Fruit fly (Drosophila melanogaster) whole organism, embryonic: ENCODE measurements around the gene CG6610.

Source experiments
- CG10543 ChIP-seq: fragments of 200-800 bp; sonication (Bioruptor generic); optimal IDR thresholded peaks from 3 replicates; lab custom pipeline; 2017; ENCODE audit warnings: missing biosample characterization, mild to moderate bottlenecking, missing genetic modification characterization, moderate library complexity
- CG10979 ChIP-seq: fragments of 200-800 bp; sonication (Bioruptor generic); optimal IDR thresholded peaks from 2 replicates; lab custom pipeline; 2018; ENCODE audit warnings: missing biosample characterization, mild to moderate bottlenecking, missing genetic modification characterization, moderate library complexity
- CG1603 ChIP-seq: fragments of 200-800 bp; sonication (Bioruptor generic); optimal IDR thresholded peaks from 2 replicates; lab custom pipeline; 2019; ENCODE audit warnings: missing biosample characterization, mild to moderate bottlenecking, missing genetic modification characterization, moderate library complexity
- CG2678 ChIP-seq: fragments of 200-800 bp; sonication (Bioruptor generic); optimal IDR thresholded peaks from 3 replicates; lab custom pipeline; 2019; ENCODE audit warnings: missing biosample characterization, mild to moderate bottlenecking, missing genetic modification characterization, moderate library complexity
- CG3163 ChIP-seq: fragments of 200-800 bp; sonication (Bioruptor generic); optimal IDR thresholded peaks from 3 replicates; lab custom pipeline; 2016; ENCODE audit warnings: missing biosample characterization, missing genetic modification characterization
- CG33213 ChIP-seq: fragments of 200-800 bp; sonication (Bioruptor generic); optimal IDR thresholded peaks from 3 replicates; lab custom pipeline; 2016; ENCODE audit warnings: missing biosample characterization, missing genetic modification characterization
- CG34422 ChIP-seq: fragments of 200-800 bp; sonication (Bioruptor generic); IDR thresholded peaks from 3 replicates; pipeline ENCODE4 v1.3.6; 2022; ENCODE audit warnings: missing biosample characterization, missing genetic modification characterization
- CG4854 ChIP-seq: fragments of 200-800 bp; sonication (Bioruptor generic); optimal IDR thresholded peaks from 2 replicates; lab custom pipeline; 2016; ENCODE audit warnings: missing biosample characterization, missing genetic modification characterization, inconsistent platforms
- CG5180 ChIP-seq: fragments of 200-800 bp; sonication (Bioruptor generic); optimal IDR thresholded peaks from 3 replicates; lab custom pipeline; 2017; ENCODE audit warnings: missing biosample characterization, missing genetic modification characterization, mild to moderate bottlenecking, moderate library complexity, missing genetic modification reagents
- CG6683 ChIP-seq: fragments of 200-800 bp; sonication (Bioruptor generic); optimal IDR thresholded peaks from 2 replicates; lab custom pipeline; 2017; ENCODE audit warnings: missing biosample characterization, mild to moderate bottlenecking, missing genetic modification characterization, missing genetic modification reagents
- D19A ChIP-seq: fragments of 200-800 bp; optimal IDR thresholded peaks from 3 replicates; lab custom pipeline; 2019; ENCODE audit warnings: missing biosample characterization, mild to moderate bottlenecking, missing genetic modification characterization, moderate library complexity
- Dbx ChIP-seq: fragments of 200-800 bp; sonication (Bioruptor generic); IDR thresholded peaks from 3 replicates; pipeline ENCODE4 v1.3.6; 2022; ENCODE audit warnings: missing biosample characterization, missing genetic modification characterization
- Dek ChIP-seq: fragments of 200-800 bp; sonication (Bioruptor generic); optimal IDR thresholded peaks from 3 replicates; lab custom pipeline; 2019; ENCODE audit warnings: missing biosample characterization, mild to moderate bottlenecking, missing genetic modification characterization, moderate library complexity
- Ets65A ChIP-seq: fragments of 200-800 bp; sonication (Bioruptor generic); peaks from one replicate; lab custom pipeline; 2016; ENCODE audit warnings: missing biosample characterization, missing genetic modification characterization
- Fer2 ChIP-seq: fragments of 200-800 bp; sonication (Bioruptor generic); optimal IDR thresholded peaks from 2 replicates; lab custom pipeline; 2018; ENCODE audit warnings: missing biosample characterization, mild to moderate bottlenecking, missing genetic modification characterization, moderate library complexity
- Hey ChIP-seq: fragments of 200-800 bp; sonication (Bioruptor generic); optimal IDR thresholded peaks from 3 replicates; lab custom pipeline; 2018; ENCODE audit warnings: missing biosample characterization, mild to moderate bottlenecking, missing genetic modification characterization
- Hmx ChIP-seq: fragments of 200-800 bp; sonication (Bioruptor generic); optimal IDR thresholded peaks from 2 replicates; lab custom pipeline; 2016; ENCODE audit warnings: missing biosample characterization, missing genetic modification characterization
- Mrtf ChIP-seq: fragments of 200-800 bp; sonication (Bioruptor generic); IDR thresholded peaks from 3 replicates; pipeline ENCODE4 v1.3.6; 2022; ENCODE audit warnings: missing biosample characterization, missing genetic modification characterization
- Myb ChIP-seq: fragments of 200-800 bp; sonication (Bioruptor generic); optimal IDR thresholded peaks from 2 replicates; lab custom pipeline; 2016; ENCODE audit warnings: missing biosample characterization, missing genetic modification characterization
- NfI ChIP-seq: fragments of 200-800 bp; sonication (Bioruptor generic); optimal IDR thresholded peaks from 3 replicates; lab custom pipeline; 2018; ENCODE audit warnings: missing biosample characterization, mild to moderate bottlenecking, missing genetic modification characterization, moderate library complexity
- Sox102F ChIP-seq: fragments of 200-800 bp; sonication (Bioruptor generic); optimal IDR thresholded peaks from 2 replicates; lab custom pipeline; 2018; ENCODE audit warnings: missing biosample characterization, mild to moderate bottlenecking, missing genetic modification characterization, moderate library complexity
- YL-1 ChIP-seq: fragments of 200-800 bp; sonication (Bioruptor generic); optimal IDR thresholded peaks from 3 replicates; lab custom pipeline; 2017; ENCODE audit warnings: missing biosample characterization, mild to moderate bottlenecking, missing genetic modification characterization
- ab ChIP-seq: fragments of 200-800 bp; sonication (Bioruptor generic); optimal IDR thresholded peaks from 2 replicates; lab custom pipeline; 2016; ENCODE audit warnings: missing biosample characterization, missing genetic modification characterization
- amos ChIP-seq: fragments of 200-800 bp; sonication (Bioruptor generic); IDR thresholded peaks from 2 replicates; pipeline ENCODE4 v1.3.6; 2022; ENCODE audit warnings: missing biosample characterization, missing genetic modification characterization; ENCODE audit not compliant: partially characterized antibody
- cg ChIP-seq: fragments of 200-800 bp; sonication (Bioruptor generic); optimal IDR thresholded peaks from 3 replicates; lab custom pipeline; 2019; ENCODE audit warnings: missing biosample characterization, mild to moderate bottlenecking, missing genetic modification characterization, moderate library complexity
- crol ChIP-seq: fragments of 200-800 bp; sonication (Bioruptor generic); IDR thresholded peaks from 2 replicates; pipeline ENCODE4 v1.3.6; 2022; ENCODE audit warnings: missing biosample characterization, missing genetic modification characterization
- crp ChIP-seq, 2 experiments: fragments of 200-800 bp; sonication (Bioruptor generic); optimal IDR thresholded peaks; 2 replicates in 1 of 2; 3 replicates in 1 of 2; lab custom pipeline; 2017; ENCODE audit warnings: missing biosample characterization in 2 of 2, missing genetic modification characterization in 2 of 2, mild to moderate bottlenecking in 1 of 2, moderate library complexity in 1 of 2
- exex ChIP-seq: fragments of 200-800 bp; sonication (Bioruptor generic); optimal IDR thresholded peaks from 4 replicates; lab custom pipeline; 2018; ENCODE audit warnings: missing biosample characterization, mild to moderate bottlenecking, missing genetic modification characterization, moderate library complexity
- fd3F ChIP-seq: fragments of 200-800 bp; sonication (Bioruptor generic); optimal IDR thresholded peaks from 2 replicates; lab custom pipeline; 2018; ENCODE audit warnings: missing biosample characterization, mild to moderate bottlenecking, missing genetic modification characterization, moderate library complexity
- grn ChIP-seq: fragments of 200-800 bp; sonication (Bioruptor generic); optimal IDR thresholded peaks from 3 replicates; lab custom pipeline; 2017; ENCODE audit warnings: missing biosample characterization, missing genetic modification characterization
- gro ChIP-seq: fragments of 200-800 bp; sonication (Bioruptor generic); optimal IDR thresholded peaks from 2 replicates; lab custom pipeline; 2016; ENCODE audit warnings: missing biosample characterization, missing genetic modification characterization
- gt ChIP-seq: fragments of 200-800 bp; sonication (Bioruptor generic); IDR thresholded peaks from 2 replicates; pipeline ENCODE4 v1.3.6; 2022; ENCODE audit warnings: missing biosample characterization, missing genetic modification characterization
- hbn ChIP-seq: fragments of 200-800 bp; sonication (Bioruptor generic); IDR thresholded peaks from 2 replicates; pipeline ENCODE4 v1.3.6; 2022; ENCODE audit warnings: missing biosample characterization, missing genetic modification characterization; ENCODE audit not compliant: partially characterized antibody
- insv ChIP-seq, 2 experiments: fragments of 200-800 bp; sonication (Bioruptor generic); optimal IDR thresholded peaks; 3 replicates each; lab custom pipeline; 2016 to 2018; ENCODE audit warnings: missing biosample characterization in 2 of 2, missing genetic modification characterization in 2 of 2
- lilli ChIP-seq: fragments of 200-800 bp; sonication (Bioruptor generic); optimal IDR thresholded peaks from 3 replicates; lab custom pipeline; 2016; ENCODE audit warnings: missing biosample characterization, missing genetic modification characterization
- mirr ChIP-seq: fragments of 200-800 bp; sonication (Bioruptor generic); optimal IDR thresholded peaks from 3 replicates; lab custom pipeline; 2018; ENCODE audit warnings: missing biosample characterization, mild to moderate bottlenecking, missing genetic modification characterization
- oc ChIP-seq: fragments of 200-800 bp; sonication (Bioruptor generic); optimal IDR thresholded peaks from 2 replicates; lab custom pipeline; 2018; ENCODE audit warnings: missing biosample characterization, mild to moderate bottlenecking, missing genetic modification characterization, moderate library complexity
- pzg ChIP-seq: fragments of 200-800 bp; sonication (Bioruptor generic); optimal IDR thresholded peaks from 3 replicates; lab custom pipeline; 2018; ENCODE audit warnings: missing biosample characterization, mild to moderate bottlenecking, missing genetic modification characterization, moderate library complexity
- sens ChIP-seq: fragments of 200-800 bp; sonication (Bioruptor generic); peaks from one replicate; lab custom pipeline; 2016; ENCODE audit warnings: missing biosample characterization, missing genetic modification characterization
- so ChIP-seq: fragments of 200-800 bp; sonication (Bioruptor generic); IDR thresholded peaks from 3 replicates; pipeline ENCODE4 v1.3.6; 2022; ENCODE audit warnings: missing biosample characterization, missing genetic modification characterization
- sug ChIP-seq: fragments of 200-800 bp; optimal IDR thresholded peaks from 2 replicates; lab custom pipeline; 2019; ENCODE audit warnings: missing biosample characterization, mild to moderate bottlenecking, missing genetic modification characterization, moderate library complexity
- tup ChIP-seq: fragments of 200-800 bp; sonication (Bioruptor generic); optimal IDR thresholded peaks from 2 replicates; lab custom pipeline; 2016; ENCODE audit warnings: missing biosample characterization, mild to moderate bottlenecking, missing genetic modification characterization, moderate library complexity
- vvl ChIP-seq: fragments of 200-800 bp; sonication (Bioruptor generic); IDR thresholded peaks from 2 replicates; pipeline ENCODE4 v1.3.6; 2022; ENCODE audit warnings: missing biosample characterization, missing genetic modification characterization
- zf30C ChIP-seq: fragments of 200-800 bp; sonication (Bioruptor generic); optimal IDR thresholded peaks from 3 replicates; lab custom pipeline; 2018; ENCODE audit warnings: missing biosample characterization, mild to moderate bottlenecking, missing genetic modification characterization

CG6610 gene

dm6 chr3L:6034511-6034910 lies 40.8 kb upstream of the CG6610 start, which contains the start of gene CG10477:
Gene CG10477 (minus strand): TSS chr3L:6034611.
- TF ChIP-seq hbn (no peak), CG10543 (GFP tag; lab: Kevin White, UChicago) (no peak), CG2678 (no peak), Hmx (no peak), CG4854 (GFP tag; lab: Kevin White, UChicago) (no peak), CG34422 (GFP tag; lab: Robert Waterston, UW) (no peak), fd3F (GFP tag; lab: Kevin White, UChicago) (no peak), CG3163 (no peak), cg (GFP tag; lab: Kevin White, UChicago) (no peak), CG33213 (GFP tag; lab: Kevin White, UChicago) (no peak), Mrtf (GFP tag; lab: Robert Waterston, UW) (no peak), Sox102F (GFP tag; lab: Kevin White, UChicago) (no peak), tup (no peak)

DNA sequence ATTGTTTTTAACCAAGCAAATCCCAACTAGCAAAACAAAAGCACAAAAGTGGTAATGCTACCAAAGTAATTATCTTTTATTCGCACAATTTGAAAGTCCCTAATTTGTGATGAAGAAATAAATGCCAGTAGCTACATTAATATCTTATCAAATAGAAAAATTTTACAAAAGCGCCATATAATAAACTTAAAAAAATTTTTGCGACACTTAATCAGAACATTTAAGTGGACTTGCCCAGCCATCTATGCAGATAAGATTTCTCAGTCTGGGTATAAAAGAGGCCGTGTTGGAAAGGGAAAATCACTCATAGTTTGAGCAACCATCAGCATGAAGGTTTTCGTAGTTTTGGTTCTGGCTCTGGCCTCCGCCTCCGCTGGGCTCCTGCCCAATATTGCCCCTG lies 40.4 kb upstream of the CG6610 start, which contains the start of gene yip7:
Gene yip7 (plus strand): TSS at position 301 of the 400 bp plus-strand sequence.
- no peak for TF ChIP-seq NfI (GFP tag; lab: Kevin White, UChicago)
- TF ChIP-seq exex (tag; lab: Kevin White, UChicago): peak; percentile 41
- TF ChIP-seq Fer2 (tag; lab: Kevin White, UChicago): no peak
- TF ChIP-seq CG6683 (GFP tag; lab: Kevin White, UChicago): no peak

DNA sequence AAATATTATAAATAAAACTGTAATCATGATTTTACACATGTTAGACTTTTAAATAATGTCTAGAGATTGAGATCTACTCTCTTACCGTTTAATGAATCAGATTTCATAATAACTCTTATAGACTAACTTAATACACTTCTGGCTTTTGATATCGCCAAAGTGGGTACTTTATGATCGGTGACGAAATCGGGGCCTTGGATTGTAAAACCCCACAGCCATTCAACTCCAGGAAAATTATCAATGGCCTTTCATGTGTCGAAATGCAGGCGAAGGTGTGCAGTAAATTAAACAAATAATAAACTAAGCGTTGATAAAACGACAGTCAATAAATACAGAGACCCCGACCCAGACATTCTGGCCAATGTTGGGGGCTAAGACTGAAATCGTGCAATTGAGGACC lies 39.2 kb upstream of the CG6610 start:
- no peak for TF ChIP-seq CG5180
- TF ChIP-seq sug (tag; lab: Kevin White, UChicago): peak; percentile 26
- peak; percentile 30 for TF ChIP-seq D19A

- TF ChIP-seq lilli (GFP tag; lab: Kevin White, UChicago) (no peak), sens (GFP tag; lab: Kevin White, UChicago) (peak; percentile 23)
These were observed 38.5 kb upstream of the CG6610 start, which contains the start of gene CG6462 for dm6 chr3L:6036811-6037210. Gene CG6462 (plus strand): TSS chr3L:6037111.

DNA sequence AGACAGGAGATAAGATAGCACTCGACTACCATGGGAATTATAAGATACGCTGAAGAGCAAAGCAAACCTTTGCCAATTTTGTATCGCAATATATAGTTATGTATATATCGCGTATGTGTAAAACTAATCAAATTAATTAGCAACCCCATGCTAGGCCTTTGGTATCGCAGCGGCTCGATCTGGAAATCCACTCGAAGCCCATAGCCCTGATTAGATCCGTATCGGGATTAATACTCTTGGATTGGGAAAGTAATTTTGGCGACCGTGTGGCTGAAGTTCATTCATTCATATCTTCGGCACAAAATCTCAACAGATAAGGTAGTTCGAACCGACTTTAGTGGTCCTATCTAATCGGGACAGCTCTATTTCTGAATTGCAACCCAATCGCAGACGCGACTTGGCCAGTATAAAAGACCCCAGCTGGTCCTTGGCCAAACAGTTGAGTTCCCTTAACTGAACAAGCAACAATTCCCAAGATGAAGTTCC lies 36.6 kb upstream of the CG6610 start, which contains the start of gene Jon65Aiv:
Gene Jon65Aiv (plus strand): TSS at position 436 of the 486 bp plus-strand sequence.
- TF ChIP-seq Dbx (GFP tag; lab: Robert Waterston, UW) (no peak), gro (peak; percentile 21), CG1603 (tag; lab: Kevin White, UChicago) (no peak), zf30C (GFP tag; lab: Kevin White, UChicago) (no peak), insv (GFP tag; optimal IDR thresholded peaks at IDR 0.05; lab: Kevin White, UChicago) (no peak), ab (GFP tag; lab: Kevin White, UChicago) (no peak), grn (GFP tag; lab: Kevin White, UChicago) (peak; percentile 98), oc (tag; lab: Kevin White, UChicago) (no peak), gt (no peak), Dek (tag; lab: Kevin White, UChicago) (no peak), exex (tag; lab: Kevin White, UChicago) (peak; percentile 97), CG6683 (GFP tag; lab: Kevin White, UChicago) (no peak), amos (GFP tag; lab: Robert Waterston, UW) (no peak), CG10979 (tag; lab: Kevin White, UChicago) (no peak), so (GFP tag; lab: Robert Waterston, UW) (no peak), crol (GFP tag; lab: Robert Waterston, UW) (no peak), vvl (GFP tag; lab: Robert Waterston, UW) (no peak), Myb (GFP tag; lab: Kevin White, UChicago) (no peak), Hey (tag; lab: Kevin White, UChicago) (peak; percentile 74), crp (GFP tag; optimal IDR thresholded peaks at IDR 0.05; lab: Kevin White, UChicago) (no peak), mirr (GFP tag; lab: Kevin White, UChicago) (peak; percentile 91), pzg (GFP tag; lab: Kevin White, UChicago) (no peak), YL-1 (GFP tag; lab: Kevin White, UChicago) (no peak), Ets65A (GFP tag; lab: Kevin White, UChicago) (peak; percentile 20)
